Worm (Caenorhabditis elegans): Measurements from ENCODE around the gene F56C4.4.
"Not testable (repeated sequence)": the region's sequence is repeated elsewhere in the genome, so short reads cannot be mapped to it uniquely, and the experiment has no call there.

DNA sequence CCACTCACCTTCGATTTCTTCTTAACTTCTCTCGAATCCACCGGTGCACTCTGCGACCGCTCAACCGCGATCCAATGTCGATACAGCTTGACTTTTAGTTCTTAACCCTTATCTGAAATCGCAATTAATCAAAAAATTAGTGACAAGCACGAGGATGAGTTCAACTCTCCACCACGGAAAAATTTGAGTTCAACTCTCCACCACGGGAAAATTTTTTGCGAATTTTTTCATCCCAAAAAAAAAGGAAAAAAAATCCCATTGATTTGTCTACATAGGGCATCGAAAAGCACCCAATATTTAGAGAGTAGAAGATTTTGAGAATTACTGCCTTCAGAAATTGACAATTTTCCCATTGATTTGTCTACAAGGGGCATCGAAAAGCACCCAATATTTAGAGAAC lies 23.0 kb upstream of the F56C4.4 start, which contains the start of gene glb-19:
- TF ChIP-seq klf-2 (GFP tag; conservative IDR thresholded peaks at IDR 0.05); flt-1 (GFP tag; IDR thresholded peaks at IDR 0.05): not testable (repeated sequence)

Measured in whole organism, midembryonic.